Fruit fly (Drosophila melanogaster) whole organism, wandering third instar larva: ENCODE data around the gene CG1575.

ENCODE experiments used
- Abd-B ChIP-seq: fragments of >200 bp; optimal IDR thresholded peaks from 2 replicates; lab custom pipeline; 2017; ENCODE audit warnings: missing biosample characterization, missing genetic modification characterization
- HLH106 ChIP-seq: fragments of 200-800 bp; optimal IDR thresholded peaks from 3 replicates; lab custom pipeline; 2019; ENCODE audit warnings: missing biosample characterization, mild to moderate bottlenecking, missing genetic modification characterization, moderate library complexity
- Hr78 ChIP-seq: fragments of >200 bp; optimal IDR thresholded peaks from 2 replicates; lab custom pipeline; 2017; ENCODE audit warnings: missing biosample characterization, missing genetic modification characterization
- Rel ChIP-seq, 2 experiments: fragments of 200-800 bp; sonication (Bioruptor generic) in 1 of 2; optimal IDR thresholded peaks; 2 replicates in 1 of 2; 3 replicates in 1 of 2; lab custom pipeline; 2016 to 2019; ENCODE audit warnings: mild to moderate bottlenecking in 2 of 2, missing biosample characterization in 2 of 2, missing genetic modification characterization in 2 of 2, moderate library complexity in 1 of 2
- br ChIP-seq: fragments of 200-800 bp; sonication (Bioruptor generic); optimal IDR thresholded peaks from 2 replicates; lab custom pipeline; 2016; ENCODE audit warnings: missing biosample characterization, missing genetic modification characterization
- fru ChIP-seq: fragments of 200-800 bp; sonication (Bioruptor generic); optimal IDR thresholded peaks from 3 replicates; lab custom pipeline; 2016; ENCODE audit warnings: missing biosample characterization, mild to moderate bottlenecking, missing genetic modification characterization
- usp ChIP-seq: fragments of >200 bp; optimal IDR thresholded peaks from 2 replicates; lab custom pipeline; 2017; ENCODE audit warnings: missing biosample characterization, missing genetic modification characterization

dm6 chrX:8148556-8148955 lies 31.7 kb downstream of the CG1575 start, which contains the start of gene CG10959:
- TF ChIP-seq br (GFP tag; lab: Kevin White, UChicago): no peak
- no peak for TF ChIP-seq HLH106
- no peak for TF ChIP-seq Abd-B (GFP tag; lab: Kevin White, UChicago)
- no peak for TF ChIP-seq Rel (GFP tag; optimal IDR thresholded peaks at IDR 0.05; lab: Kevin White, UChicago)
- TF ChIP-seq Rel (tag; optimal IDR thresholded peaks at IDR 0.05; lab: Kevin White, UChicago): no peak
- TF ChIP-seq Hr78 (GFP tag; lab: Kevin White, UChicago): no peak
- TF ChIP-seq usp (GFP tag; lab: Kevin White, UChicago): no peak
- TF ChIP-seq fru (GFP tag; lab: Kevin White, UChicago): no peak
